Fruit fly (Drosophila melanogaster): ENCODE data around the gene CG42521.

The CG42521 gene

dm6 chr3L:10637819-10638218 lies 14.4 kb upstream of the CG42521 start, which contains the start of gene Cnep1r2 (continued):
- TF ChIP-seq CG34376 (GFP tag; optimal IDR thresholded peaks at IDR 0.05) (peak; percentile 82), CG7928 (GFP tag; optimal IDR thresholded peaks at IDR 0.05) (peak; percentile 58), cato (GFP tag; optimal IDR thresholded peaks at IDR 0.05; ENCODE audit: borderline replicate concordance) (peak; percentile 88), Spps (tag; optimal IDR thresholded peaks at IDR 0.05) (peak; percentile 93), CG18599 (GFP tag; optimal IDR thresholded peaks at IDR 0.05) (peak; percentile 96), dm (GFP tag; optimal IDR thresholded peaks at IDR 0.05) (peak; percentile 1), CG18476 (GFP tag; optimal IDR thresholded peaks at IDR 0.05) (peak; percentile 84), CG3281 (GFP tag; optimal IDR thresholded peaks at IDR 0.05) (peak; percentile 93), CG15011 (GFP tag; optimal IDR thresholded peaks at IDR 0.05) (peak; percentile 72), lilli (GFP tag; optimal IDR thresholded peaks at IDR 0.05) (peak; percentile 86), Sry-δ (GFP tag; optimal IDR thresholded peaks at IDR 0.05) (peak; percentile 3), CG12219 (GFP tag; optimal IDR thresholded peaks at IDR 0.05) (peak; percentile 82), CG18764 (GFP tag; optimal IDR thresholded peaks at IDR 0.05) (peak; percentile 84), slp2 (GFP tag; optimal IDR thresholded peaks at IDR 0.05) (peak; percentile 64), lab (GFP tag; optimal IDR thresholded peaks at IDR 0.05) (peak; percentile 96), CG10209 (GFP tag; optimal IDR thresholded peaks at IDR 0.05) (peak; percentile 97), CG12942 (GFP tag; optimal IDR thresholded peaks at IDR 0.05) (peak; percentile 93), slbo (GFP tag; IDR thresholded peaks at IDR 0.05) (peak; percentile 98), D19B (GFP tag; optimal IDR thresholded peaks at IDR 0.05) (peak; percentile 78), run (tag; optimal IDR thresholded peaks at IDR 0.05) (peak; percentile 93), CG10654 (GFP tag; optimal IDR thresholded peaks at IDR 0.05) (peak; percentile 92), Meics (GFP tag; optimal IDR thresholded peaks at IDR 0.05) (peak; percentile 96), chn (GFP tag; optimal IDR thresholded peaks at IDR 0.05) (peak; percentile 70), CG12155 (GFP tag; optimal IDR thresholded peaks at IDR 0.05) (peak; percentile 91), sob (GFP tag; IDR thresholded peaks at IDR 0.05) (peak; percentile 97), vvl (GFP tag; IDR thresholded peaks at IDR 0.05) (peak; percentile 97), grau (tag; optimal IDR thresholded peaks at IDR 0.05) (peak; percentile 97), mld (GFP tag; IDR thresholded peaks at IDR 0.05; ENCODE audit: partially characterized antibody) (no peak), Fer3 (tag; optimal IDR thresholded peaks at IDR 0.05) (peak; percentile 96), Dp (GFP tag; optimal IDR thresholded peaks at IDR 0.05) (peak; percentile 37), CG11398 (GFP tag; optimal IDR thresholded peaks at IDR 0.05) (no peak), CG13123 (GFP tag; optimal IDR thresholded peaks at IDR 0.05) (peak; percentile 91), Ptx1 (GFP tag; IDR thresholded peaks at IDR 0.05) (peak; percentile 98), ham (GFP tag; IDR thresholded peaks at IDR 0.05) (peak; percentile 75; the same call in 1 of the 2 replicates), sd (tag; optimal IDR thresholded peaks at IDR 0.05) (peak; percentile 93), CG17612 (GFP tag; IDR thresholded peaks at IDR 0.05) (peak; percentile 82), CG13894 (tag; optimal IDR thresholded peaks at IDR 0.05) (peak; percentile 96), en (GFP tag; optimal IDR thresholded peaks at IDR 0.05) (no peak), fd96Cb (tag; optimal IDR thresholded peaks at IDR 0.05) (peak; percentile 96), stc (GFP tag; IDR thresholded peaks at IDR 0.05) (peak; percentile 95), Lim3 (GFP tag; IDR thresholded peaks at IDR 0.05) (peak; percentile 72), grn (GFP tag; optimal IDR thresholded peaks at IDR 0.05) (no peak), corto (GFP tag; optimal IDR thresholded peaks at IDR 0.05) (peak; percentile 56), Rfx (GFP tag; IDR thresholded peaks at IDR 0.05) (peak; percentile 97), ci (GFP tag; IDR thresholded peaks at IDR 0.05) (peak; percentile 92), Sry-β (GFP tag; optimal IDR thresholded peaks at IDR 0.05) (peak; percentile 65), dpn (GFP tag; optimal IDR thresholded peaks at IDR 0.05) (peak; percentile 74 to 96), trh (GFP tag; optimal IDR thresholded peaks at IDR 0.05) (peak; percentile 83), hbn (GFP tag; IDR thresholded peaks at IDR 0.05; ENCODE audit: partially characterized antibody) (no peak), Dad (GFP tag; optimal IDR thresholded peaks at IDR 0.05) (peak; percentile 36), phol (tag; optimal IDR thresholded peaks at IDR 0.05) (peak; percentile 97)
